Fruit fly (Drosophila melanogaster) whole organism: ENCODE results near the gene CG14314.

Experiments used
- CG8478 ChIP-seq: fragments of >200 bp; optimal IDR thresholded peaks from 2 replicates; lab custom pipeline; 2018; ENCODE audit warnings: inconsistent platforms
- Dll ChIP-seq: fragments of >200 bp; optimal IDR thresholded peaks from 2 replicates; lab custom pipeline; 2017
- EcR ChIP-seq, 2 experiments: fragments of >200 bp; optimal IDR thresholded peaks; 2 replicates each; lab custom pipeline; 2017; ENCODE audit warnings: missing biosample characterization in 2 of 2, missing genetic modification characterization in 2 of 2, missing genetic modification reagents in 2 of 2
- pan ChIP-seq: fragments of >200 bp; optimal IDR thresholded peaks from 2 replicates; lab custom pipeline; 2017
- psq ChIP-seq: fragments of >200 bp; optimal IDR thresholded peaks from 2 replicates; lab custom pipeline; 2017
- usp ChIP-seq: fragments of >200 bp; optimal IDR thresholded peaks from 2 replicates; lab custom pipeline; 2017; ENCODE audit warnings: missing biosample characterization, missing genetic modification characterization, mixed read lengths

CG14314 gene

DNA sequence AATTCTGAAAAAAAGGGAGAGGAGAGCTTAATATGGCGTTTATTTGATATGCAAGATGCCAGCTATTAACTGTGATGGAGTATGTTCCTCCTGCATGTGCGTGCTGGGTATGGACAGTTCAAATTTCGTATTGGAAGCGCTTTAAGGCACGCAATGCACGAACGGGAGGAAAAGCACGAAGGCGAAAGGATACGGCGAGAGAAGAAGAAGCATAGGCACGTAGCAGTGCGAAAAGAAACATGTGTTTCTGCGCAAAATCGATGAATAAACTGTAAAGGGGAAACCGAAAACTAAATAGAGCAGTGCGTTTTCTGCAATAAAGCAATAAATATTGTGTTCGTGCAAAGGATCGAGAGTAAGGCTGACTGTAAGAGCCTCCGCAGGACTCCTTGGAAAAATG lies at the start of gene CG14314:
TSS of gene CG14314 (plus strand) at position 243 of the 400 bp plus-strand sequence.
- no peak for TF ChIP-seq pan
- no peak for TF ChIP-seq psq (lab: Kevin White, UChicago)
- no peak for TF ChIP-seq CG8478 (lab: Kevin White, UChicago)
- no peak for TF ChIP-seq EcR (GFP tag; optimal IDR thresholded peaks at IDR 0.05; lab: Kevin White, UChicago)

DNA sequence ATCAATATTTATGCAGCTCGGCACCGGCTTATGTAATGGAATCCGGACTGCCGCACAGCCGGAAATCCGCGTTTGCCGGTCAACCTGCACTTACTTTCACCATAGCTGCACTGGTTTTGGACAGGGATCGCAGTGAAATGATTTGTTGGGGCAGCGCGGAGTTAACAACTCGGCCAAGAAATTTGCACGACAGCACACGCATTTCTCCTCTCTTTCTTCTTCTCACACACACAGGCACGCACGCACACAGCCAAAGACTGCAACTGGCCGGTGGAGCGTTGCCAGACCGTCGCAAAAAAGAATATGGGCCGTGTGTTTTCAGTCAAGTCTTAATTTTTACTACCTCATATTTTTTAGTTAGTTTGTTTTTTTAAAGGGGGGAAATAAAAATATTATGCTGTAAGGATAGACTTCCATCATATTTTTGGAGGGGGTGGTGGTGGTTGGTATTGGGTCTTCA lies 49.7 kb upstream of the CG14314 start:
- no peak for TF ChIP-seq usp (GFP tag; lab: Kevin White, UChicago)
- no peak for TF ChIP-seq Dll (lab: Kevin White, UChicago)
- TF ChIP-seq psq (lab: Kevin White, UChicago): no peak
- TF ChIP-seq pan: no peak
- TF ChIP-seq CG8478 (lab: Kevin White, UChicago): no peak
- TF ChIP-seq EcR (GFP tag; optimal IDR thresholded peaks at IDR 0.05; lab: Kevin White, UChicago): no peak

DNA sequence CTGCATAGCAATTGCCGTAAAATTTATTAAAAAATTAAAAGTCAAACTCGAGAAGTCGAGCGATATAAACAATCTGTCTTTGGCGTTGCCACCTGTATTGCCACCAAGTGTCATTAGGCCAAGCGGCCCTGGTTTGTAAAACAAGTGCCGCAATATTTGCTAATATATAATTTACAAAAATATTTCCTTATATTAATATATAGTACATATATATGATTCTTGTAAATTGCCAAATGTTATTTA lies 48.8 kb upstream of the CG14314 start, which contains the start of the genes CG7215 and Prx5:
TSS of gene CG7215 (minus strand) at position 101 of the 243 bp plus-strand sequence.
TSS of gene Prx5 (minus strand) at position 101 of the 243 bp plus-strand sequence.
- TF ChIP-seq pan: no peak

DNA sequence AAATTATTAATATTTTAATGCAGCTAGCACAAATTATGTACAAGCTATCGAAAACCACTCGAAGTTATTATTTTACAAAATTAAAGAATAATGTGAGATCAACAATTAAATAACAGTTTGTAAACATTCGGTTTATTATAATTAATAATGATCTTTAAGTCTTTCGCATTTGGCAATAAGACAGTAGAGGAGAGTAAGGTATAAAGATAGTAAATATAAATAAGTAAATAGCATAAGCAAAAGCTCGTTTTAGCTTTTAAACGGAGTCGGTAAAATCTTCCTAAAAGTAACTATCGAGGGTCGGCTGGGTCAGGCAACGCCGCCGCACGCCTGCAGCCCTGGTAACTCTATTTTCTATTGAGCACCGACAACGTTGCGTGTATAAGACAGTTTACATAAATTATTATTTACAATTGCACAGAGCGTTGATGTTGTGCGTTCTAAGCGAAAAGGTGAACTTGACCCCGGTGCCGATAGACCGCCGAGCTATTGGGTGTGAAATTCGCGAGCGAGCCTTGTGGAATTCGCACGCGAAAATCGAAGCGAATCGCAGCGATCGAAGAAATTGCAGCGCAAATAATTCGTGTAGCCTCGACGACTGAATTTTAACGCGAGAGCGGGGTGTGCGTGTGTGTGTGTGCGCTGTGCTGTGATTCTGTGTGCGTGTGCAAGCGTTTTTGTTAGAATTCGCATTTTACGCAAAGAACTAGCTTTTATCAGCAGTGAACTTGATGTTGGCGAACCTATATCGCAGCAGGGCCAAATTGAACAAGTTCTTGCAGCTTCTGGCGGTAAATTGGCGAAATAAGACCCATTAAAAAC lies 48.3 kb upstream of the CG14314 start, which contains the start of gene wrd:
TSS of gene wrd (plus strand) at position 342 of the 822 bp plus-strand sequence.
- TF ChIP-seq pan: no peak

DNA sequence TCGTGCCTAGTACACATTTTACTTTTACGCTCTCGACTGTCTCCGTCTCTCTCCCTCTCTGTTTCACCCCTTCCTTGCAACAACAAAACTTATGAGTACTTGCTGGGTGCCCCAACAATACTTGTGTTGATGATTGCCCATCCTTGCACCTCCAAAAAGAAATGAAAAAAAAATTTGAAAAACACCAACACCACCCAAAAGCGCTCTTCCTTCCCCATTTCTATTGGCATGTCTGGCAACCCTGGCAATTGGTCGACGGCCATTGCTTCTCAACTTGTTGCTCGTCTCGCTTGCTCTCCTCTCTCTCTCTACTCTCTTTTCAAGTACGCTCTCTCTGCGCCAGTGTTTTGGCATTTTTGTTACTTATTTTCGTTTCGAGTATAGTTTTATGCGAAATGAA lies 47.5 kb upstream of the CG14314 start:
- TF ChIP-seq pan (no peak), Dll (lab: Kevin White, UChicago) (peak; percentile 96)

DNA sequence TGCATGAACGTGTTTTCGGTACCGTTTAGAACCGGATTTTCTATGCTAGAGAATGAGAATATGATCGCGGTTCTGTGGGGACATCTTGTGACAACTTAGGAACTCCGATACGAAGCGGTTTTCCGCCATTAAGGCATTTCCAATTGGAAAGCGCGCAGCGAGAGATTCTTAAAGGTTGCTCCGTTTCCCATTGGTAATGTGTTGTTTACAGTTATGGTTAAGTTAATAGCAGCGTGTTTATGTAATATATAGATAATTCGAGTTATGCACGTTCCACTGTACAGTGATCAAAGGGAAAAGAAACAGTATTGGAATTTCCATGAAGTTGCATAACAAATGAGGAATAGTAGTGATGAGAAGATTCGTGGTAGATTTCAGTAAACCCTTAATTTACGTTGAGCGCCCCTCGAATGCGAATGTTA lies 47.0 kb upstream of the CG14314 start:
- no peak for TF ChIP-seq CG8478 (lab: Kevin White, UChicago)
- no peak for TF ChIP-seq pan
- TF ChIP-seq EcR (GFP tag; optimal IDR thresholded peaks at IDR 0.05; lab: Kevin White, UChicago): no peak
- TF ChIP-seq psq (lab: Kevin White, UChicago): no peak
- TF ChIP-seq Dll (lab: Kevin White, UChicago): no peak
- no peak for TF ChIP-seq usp (GFP tag; lab: Kevin White, UChicago)

DNA sequence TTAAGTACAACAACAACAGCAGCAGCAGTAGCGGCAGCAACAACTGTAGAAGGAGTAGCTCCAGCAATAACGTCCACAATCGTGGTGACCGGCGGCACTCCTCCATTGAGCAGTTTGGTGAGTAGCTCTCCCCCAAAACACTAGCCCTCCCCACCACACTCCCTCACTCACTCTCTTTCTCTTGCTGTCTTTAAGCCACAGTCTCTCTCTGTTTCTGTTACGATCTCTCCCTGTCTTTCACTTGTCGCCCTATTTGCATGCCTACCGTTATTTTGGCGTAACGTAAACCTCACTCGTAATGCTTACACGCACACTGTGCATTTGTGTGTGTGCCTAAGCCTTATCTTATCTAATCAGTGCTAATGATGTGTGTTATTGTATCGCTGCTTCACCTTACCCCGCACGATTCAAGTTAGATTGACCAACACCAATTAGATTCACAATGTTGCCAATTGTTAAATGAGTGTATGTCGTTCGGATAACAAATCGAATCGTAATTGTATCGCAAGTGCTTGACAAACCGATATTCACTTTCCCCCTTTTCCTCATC lies 45.9 kb upstream of the CG14314 start:
- no peak for TF ChIP-seq EcR (GFP tag; optimal IDR thresholded peaks at IDR 0.05; lab: Kevin White, UChicago)
- no peak for TF ChIP-seq Dll (lab: Kevin White, UChicago)
- no peak for TF ChIP-seq CG8478 (lab: Kevin White, UChicago)
- TF ChIP-seq psq (lab: Kevin White, UChicago): no peak
- TF ChIP-seq pan: no peak
- no peak for TF ChIP-seq usp (GFP tag; lab: Kevin White, UChicago)

DNA sequence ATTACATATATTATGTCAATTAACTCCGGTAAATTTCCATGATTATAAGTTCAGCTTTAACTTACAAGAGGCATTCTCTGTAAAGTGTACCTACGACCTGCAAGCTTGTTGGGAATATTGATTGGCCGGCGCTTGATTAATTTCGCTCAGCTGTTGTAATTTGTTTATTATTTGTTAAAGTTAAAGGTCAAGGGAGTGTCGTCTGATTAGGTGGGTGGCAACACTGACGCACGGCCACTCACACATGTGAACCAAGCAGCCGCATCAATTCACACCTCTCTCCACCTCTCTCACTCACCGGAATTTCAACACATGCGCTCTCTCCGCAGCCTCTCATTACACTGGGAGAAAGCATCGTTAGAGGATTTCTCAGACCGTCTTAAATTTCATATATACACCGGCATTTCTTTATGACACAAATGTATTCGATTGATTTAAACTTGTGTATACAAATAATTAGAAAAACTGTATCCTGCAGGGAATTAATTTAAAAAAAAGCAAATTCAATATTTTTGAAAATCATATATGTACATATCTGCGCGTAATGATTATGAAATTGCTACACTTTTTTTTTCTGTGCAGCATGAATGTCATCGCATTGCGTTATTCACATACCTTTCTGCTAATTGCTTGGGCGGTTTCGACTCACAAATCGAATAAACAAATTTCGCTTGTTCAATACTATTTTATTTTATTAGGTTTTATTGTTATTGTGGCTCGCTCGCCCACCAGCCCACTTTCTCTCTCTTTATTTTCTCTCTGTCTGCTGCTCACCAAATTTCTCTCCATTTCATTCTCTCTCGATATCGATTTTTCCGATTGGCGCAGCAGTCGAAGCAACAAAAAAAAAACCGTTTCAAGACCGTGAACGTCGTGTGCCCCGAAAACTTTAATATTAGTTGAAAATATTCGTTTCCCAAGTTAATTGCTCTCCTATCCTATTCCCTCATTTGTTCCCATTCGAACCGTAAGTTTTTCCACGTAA lies 43.7 kb upstream of the CG14314 start:
- TF ChIP-seq Dll (lab: Kevin White, UChicago) (no peak), psq (lab: Kevin White, UChicago) (no peak), EcR (GFP tag; optimal IDR thresholded peaks at IDR 0.05; lab: Kevin White, UChicago) (no peak), CG8478 (lab: Kevin White, UChicago) (no peak), usp (GFP tag; lab: Kevin White, UChicago) (no peak), pan (no peak)

DNA sequence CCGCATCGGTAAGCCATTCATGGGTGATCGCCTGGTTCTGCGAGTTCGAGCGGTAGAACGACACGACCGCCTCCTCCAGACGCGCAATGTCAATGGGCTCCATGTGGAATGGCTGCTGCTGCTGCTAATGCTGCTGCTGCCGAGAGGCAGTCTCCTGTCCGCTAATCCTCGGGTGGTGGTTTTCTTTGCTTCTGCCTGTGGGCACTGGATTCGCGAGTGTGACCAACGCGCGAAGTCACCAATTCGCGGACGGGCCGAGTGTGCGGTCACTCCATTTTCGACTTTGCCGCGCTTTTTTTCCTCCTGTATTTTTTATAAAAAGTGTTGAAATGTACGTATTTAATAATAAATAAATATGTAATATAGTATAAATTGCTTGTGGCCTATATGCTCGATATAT lies 32.7 kb upstream of the CG14314 start, which contains the start of gene cdm:
TSS of gene cdm (minus strand) at position 236 of the 400 bp plus-strand sequence.
- TF ChIP-seq psq (lab: Kevin White, UChicago) (no peak), usp (GFP tag; lab: Kevin White, UChicago) (no peak), Dll (lab: Kevin White, UChicago) (no peak), CG8478 (lab: Kevin White, UChicago) (no peak), EcR (GFP tag; optimal IDR thresholded peaks at IDR 0.05; lab: Kevin White, UChicago) (no peak), pan (no peak)

DNA sequence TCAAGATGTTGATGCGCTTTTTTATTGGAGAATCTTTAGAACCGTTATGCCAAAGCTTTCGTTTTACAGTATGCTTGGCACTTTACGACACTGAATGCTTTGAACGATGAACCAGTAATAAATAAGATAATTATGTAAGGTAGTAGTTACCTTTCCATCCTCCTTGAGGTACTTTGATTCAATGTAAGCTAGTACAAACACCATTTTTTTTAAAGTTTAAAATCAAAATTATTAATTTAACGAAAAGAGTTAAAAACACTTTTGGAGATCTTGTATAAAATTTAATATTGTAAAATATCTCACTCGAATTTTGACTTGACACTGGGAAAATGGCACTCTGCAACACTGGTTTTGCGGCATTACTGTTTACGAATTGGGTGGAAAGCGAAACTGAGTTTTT lies 30.6 kb upstream of the CG14314 start, which contains the start of the genes Arp5 and CG7208:
TSS of gene Arp5 (plus strand) at position 114 of the 400 bp plus-strand sequence.
TSS of gene CG7208 (minus strand) at position 331 of the 400 bp plus-strand sequence.
- TF ChIP-seq Dll (lab: Kevin White, UChicago) (no peak), EcR (GFP tag; optimal IDR thresholded peaks at IDR 0.05; lab: Kevin White, UChicago) (no peak), psq (lab: Kevin White, UChicago) (no peak), pan (no peak)

DNA sequence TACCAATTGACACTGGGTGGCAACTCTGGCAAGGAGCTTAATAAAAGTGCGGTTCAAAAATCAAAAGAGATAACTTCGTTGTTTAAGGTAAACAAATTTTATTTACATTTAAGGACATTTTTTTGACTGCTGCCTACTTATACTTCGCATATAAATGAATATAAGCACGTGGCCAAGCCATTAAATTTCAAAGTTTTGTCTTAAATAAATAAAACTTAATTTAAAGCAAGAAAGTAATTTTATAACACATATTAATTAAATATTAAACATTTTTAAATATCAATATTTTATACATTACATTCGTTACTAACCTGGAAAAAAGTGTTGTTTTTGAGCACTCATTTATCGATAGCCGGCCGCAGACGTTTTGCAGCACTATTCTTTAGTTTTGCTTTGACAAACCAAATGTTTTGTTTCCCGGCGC lies 27.2 kb upstream of the CG14314 start, which contains the start of the genes CG12321 and MED17:
TSS of gene CG12321 (minus strand) at position 6 of the 424 bp plus-strand sequence.
TSS of gene MED17 (plus strand) at position 371 of the 424 bp plus-strand sequence.
- no peak for TF ChIP-seq CG8478 (lab: Kevin White, UChicago)
- TF ChIP-seq EcR (GFP tag; optimal IDR thresholded peaks at IDR 0.05; lab: Kevin White, UChicago): no peak
- TF ChIP-seq pan: no peak
- TF ChIP-seq usp (GFP tag; lab: Kevin White, UChicago): no peak
- no peak for TF ChIP-seq psq (lab: Kevin White, UChicago)
- no peak for TF ChIP-seq Dll (lab: Kevin White, UChicago)
